Fruit fly (Drosophila melanogaster): ENCODE data around the gene CG34165.

The CG34165 gene

dm6 chr2L:14701495-14701894 lies 12.1 kb upstream of the CG34165 start (continued):
- TF ChIP-seq jing (GFP tag; optimal IDR thresholded peaks at IDR 0.05) (peak; percentile 68), CG7963 (GFP tag; IDR thresholded peaks at IDR 0.05; ENCODE audit: partially characterized antibody) (no peak), eve (GFP tag; optimal IDR thresholded peaks at IDR 0.05) (no peak), twi (tag; optimal IDR thresholded peaks at IDR 0.05) (peak; percentile 33), Eip74EF (GFP tag; optimal IDR thresholded peaks at IDR 0.05) (peak in 1 of 2 experiments; percentile 49), pb (GFP tag; optimal IDR thresholded peaks at IDR 0.05) (no peak), repo (GFP tag; optimal IDR thresholded peaks at IDR 0.05) (no peak), tgo (GFP tag; IDR thresholded peaks at IDR 0.05) (peak; percentile 38; the same call in 2 of the 3 replicates), GATAe (GFP tag; conservative IDR thresholded peaks at IDR 0.05) (no peak), Side (GFP tag; optimal IDR thresholded peaks at IDR 0.05) (no peak), zfh2 (GFP tag; optimal IDR thresholded peaks at IDR 0.05) (no peak), MBD-R2 (GFP tag; IDR thresholded peaks at IDR 0.05) (no peak), Oaz (GFP tag; IDR thresholded peaks at IDR 0.05) (no peak), Lhr (GFP tag; optimal IDR thresholded peaks at IDR 0.05) (peak; percentile 56), B-H2 (GFP tag; optimal IDR thresholded peaks at IDR 0.05) (no peak), ewg (GFP tag; optimal IDR thresholded peaks at IDR 0.05) (peak; percentile 67), B-H1 (GFP tag; IDR thresholded peaks at IDR 0.05) (no peak), sd (tag; optimal IDR thresholded peaks at IDR 0.05) (no peak), Hr3 (GFP tag; optimal IDR thresholded peaks at IDR 0.05) (peak; percentile 72), Fer3 (tag; optimal IDR thresholded peaks at IDR 0.05) (no peak), CG18764 (GFP tag; optimal IDR thresholded peaks at IDR 0.05) (no peak), Atf-2 (GFP tag; optimal IDR thresholded peaks at IDR 0.05) (no peak), fu2 (GFP tag; optimal IDR thresholded peaks at IDR 0.05) (no peak), nmo (GFP tag; optimal IDR thresholded peaks at IDR 0.05) (peak; percentile 79), ken (GFP tag; IDR thresholded peaks at IDR 0.05) (peak; percentile 61; the same call in 2 of the 3 replicates), fd102C (GFP tag; optimal IDR thresholded peaks at IDR 0.05) (peak; percentile 13), CG9797 (GFP tag; optimal IDR thresholded peaks at IDR 0.05) (no peak), Rfx (GFP tag; IDR thresholded peaks at IDR 0.05) (no peak), ranshi (GFP tag; IDR thresholded peaks at IDR 0.05) (peak; percentile 78), otp (GFP tag; IDR thresholded peaks at IDR 0.05) (peak; percentile 72), CG17568 (GFP tag; optimal IDR thresholded peaks at IDR 0.05) (peak; percentile 22), CG7556 (GFP tag; optimal IDR thresholded peaks at IDR 0.05) (peak; percentile 44), chif (GFP tag; optimal IDR thresholded peaks at IDR 0.05) (peak in 1 of 2 experiments; percentile 50), tio (GFP tag; optimal IDR thresholded peaks at IDR 0.05) (peak; percentile 38), HLH3B (GFP tag; IDR thresholded peaks at IDR 0.05) (peak; percentile 77), CG7357 (GFP tag; IDR thresholded peaks at IDR 0.05) (no peak), Adf1 (GFP tag; IDR thresholded peaks at IDR 0.05) (no peak), Hsf (GFP tag; optimal IDR thresholded peaks at IDR 0.05) (peak; percentile 13), sens (GFP tag) (peak; percentile 90), CG11695 (GFP tag; IDR thresholded peaks at IDR 0.05) (0 out of 3 replicates have a peak, but pooled peaks have one; percentile 29), CG12769 (tag; optimal IDR thresholded peaks at IDR 0.05) (peak; percentile 49), CG14050 (GFP tag; IDR thresholded peaks at IDR 0.05) (peak; percentile 43; the same call in 1 of the 3 replicates), ssp (GFP tag; IDR thresholded peaks at IDR 0.05) (peak; percentile 49; the same call in 1 of the 2 replicates), CG1603 (tag; optimal IDR thresholded peaks at IDR 0.05) (peak; percentile 89), Jarid2 (GFP tag; optimal IDR thresholded peaks at IDR 0.05) (no peak), Med (GFP tag) (peak; percentile 84), E2f2 (GFP tag; IDR thresholded peaks at IDR 0.05) (peak; percentile 39; the same call in 1 of the 2 replicates), Hmr (GFP tag; optimal IDR thresholded peaks at IDR 0.05) (no peak), CG6683 (GFP tag; optimal IDR thresholded peaks at IDR 0.05) (no peak), slp2 (GFP tag; optimal IDR thresholded peaks at IDR 0.05) (no peak), gsb-n (tag; optimal IDR thresholded peaks at IDR 0.05) (peak; percentile 69)

Data from whole organism, embryonic.